Fruit fly (Drosophila melanogaster): Measurements from ENCODE around the gene CG6073.

The CG6073 gene

dm6 chr3R:26188708-26189107 is at the start of gene CG6073 (continued):
- TF ChIP-seq odd (GFP tag; optimal IDR thresholded peaks at IDR 0.05) (no peak), Poxn (GFP tag; IDR thresholded peaks at IDR 0.05) (no peak), CG11723 (GFP tag; optimal IDR thresholded peaks at IDR 0.05) (no peak), Abd-B (GFP tag; optimal IDR thresholded peaks at IDR 0.05) (peak; percentile 94), pb (GFP tag; optimal IDR thresholded peaks at IDR 0.05) (no peak), CG15479 (GFP tag; optimal IDR thresholded peaks at IDR 0.05) (no peak), CG32772 (GFP tag; IDR thresholded peaks at IDR 0.05) (no peak), pan (optimal IDR thresholded peaks at IDR 0.05) (no peak), pan (GFP tag; optimal IDR thresholded peaks at IDR 0.05 in 1 of 2, IDR thresholded peaks at IDR 0.05 in 1 of 2) (peak in 1 of 2 experiments; percentile 23), sens (GFP tag) (peak; percentile 82), CG16813 (GFP tag; IDR thresholded peaks at IDR 0.05; ENCODE audit: partially characterized antibody) (peak; percentile 43; the same call in 2 of the 3 replicates), en (GFP tag; optimal IDR thresholded peaks at IDR 0.05) (no peak), klu (GFP tag; IDR thresholded peaks at IDR 0.05) (no peak), CG4854 (GFP tag; optimal IDR thresholded peaks at IDR 0.05) (peak; percentile 30), al (GFP tag; IDR thresholded peaks at IDR 0.05) (peak; percentile 47; the same call in 1 of the 2 replicates), ci (GFP tag; IDR thresholded peaks at IDR 0.05) (peak; percentile 66; the same call in 1 of the 3 replicates), CG12071 (GFP tag; optimal IDR thresholded peaks at IDR 0.05) (peak; percentile 45), CG17568 (GFP tag; optimal IDR thresholded peaks at IDR 0.05) (no peak), otp (GFP tag; IDR thresholded peaks at IDR 0.05) (0 out of 3 replicates have a peak, but pooled peaks have one; percentile 35), da (GFP tag; optimal IDR thresholded peaks at IDR 0.05) (peak; percentile 69), Stat92E (GFP tag; optimal IDR thresholded peaks at IDR 0.05) (no peak), CG14667 (GFP tag; IDR thresholded peaks at IDR 0.05) (no peak), zen2 (GFP tag; IDR thresholded peaks at IDR 0.05; ENCODE audit: partially characterized antibody) (no peak), lab (GFP tag; optimal IDR thresholded peaks at IDR 0.05) (peak; percentile 40), Hsf (GFP tag; optimal IDR thresholded peaks at IDR 0.05) (peak; percentile 47), Deaf1 (tag; optimal IDR thresholded peaks at IDR 0.05) (peak; percentile 43), CG7357 (GFP tag; IDR thresholded peaks at IDR 0.05) (no peak), HLH4C (GFP tag; IDR thresholded peaks at IDR 0.05; ENCODE audit: partially characterized antibody) (no peak; the same call in 2 of the 3 replicates), CG17361 (GFP tag; IDR thresholded peaks at IDR 0.05) (no peak; the same call in 2 of the 3 replicates), Xbp1 (GFP tag; optimal IDR thresholded peaks at IDR 0.05) (peak; percentile 30), psq (GFP tag; optimal IDR thresholded peaks at IDR 0.05) (no peak), bbx (GFP tag; IDR thresholded peaks at IDR 0.05; ENCODE audit: partially characterized antibody) (no peak), CG1832 (GFP tag; optimal IDR thresholded peaks at IDR 0.05) (no peak), zen (tag; optimal IDR thresholded peaks at IDR 0.05) (peak; percentile 53), CG12659 (GFP tag; optimal IDR thresholded peaks at IDR 0.05) (peak; percentile 66), nom (GFP tag; optimal IDR thresholded peaks at IDR 0.05) (no peak), NFAT (GFP tag; IDR thresholded peaks at IDR 0.05) (peak; percentile 63; the same call in 1 of the 2 replicates), CG2129 (GFP tag; IDR thresholded peaks at IDR 0.05; ENCODE audit: partially characterized antibody) (no peak), Rx (GFP tag; IDR thresholded peaks at IDR 0.05) (no peak), Max (GFP tag; optimal IDR thresholded peaks at IDR 0.05) (peak; percentile 89), sim (GFP tag; IDR thresholded peaks at IDR 0.05) (no peak), org-1 (GFP tag; optimal IDR thresholded peaks at IDR 0.05) (no peak), CG8388 (GFP tag; optimal IDR thresholded peaks at IDR 0.05) (no peak), Spps (tag; optimal IDR thresholded peaks at IDR 0.05) (no peak), aop (GFP tag; IDR thresholded peaks at IDR 0.05) (no peak), hth (optimal IDR thresholded peaks at IDR 0.05) (no peak), Aef1 (GFP tag; IDR thresholded peaks at IDR 0.05) (no peak), CG33557 (GFP tag; optimal IDR thresholded peaks at IDR 0.05) (no peak), B-H1 (GFP tag; IDR thresholded peaks at IDR 0.05) (no peak), scrt (GFP tag; optimal IDR thresholded peaks at IDR 0.05) (no peak), Rfx (GFP tag; IDR thresholded peaks at IDR 0.05) (peak; percentile 81)
